Fruit fly (Drosophila melanogaster) whole organism, embryonic: Measurements from ENCODE around the gene Klp67A.

Source experiments
- Adf1 ChIP-seq: fragments of 200-800 bp; sonication (Bioruptor generic); IDR thresholded peaks from 2 replicates; pipeline ENCODE4 v1.3.6; 2022; ENCODE audit warnings: missing biosample characterization, missing genetic modification characterization
- B-H1 ChIP-seq: fragments of 200-800 bp; sonication (Bioruptor generic); IDR thresholded peaks from 3 replicates; pipeline ENCODE4 v1.3.6; 2022; ENCODE audit warnings: missing biosample characterization, missing genetic modification characterization
- CG10959 ChIP-seq: fragments of 200-800 bp; sonication (Bioruptor generic); IDR thresholded peaks from 2 replicates; pipeline ENCODE4 v1.3.6; 2022; ENCODE audit warnings: missing biosample characterization, missing genetic modification characterization
- CG10979 ChIP-seq: fragments of 200-800 bp; sonication (Bioruptor generic); optimal IDR thresholded peaks from 2 replicates; lab custom pipeline; 2018; ENCODE audit warnings: missing biosample characterization, mild to moderate bottlenecking, missing genetic modification characterization, moderate library complexity
- CG11398 ChIP-seq: fragments of 200-800 bp; sonication (Bioruptor generic); optimal IDR thresholded peaks from 2 replicates; lab custom pipeline; 2016; ENCODE audit warnings: missing biosample characterization, missing genetic modification characterization
- CG11696 ChIP-seq: fragments of 200-800 bp; sonication (Bioruptor generic); IDR thresholded peaks from 2 replicates; pipeline ENCODE4 v1.3.6; 2022; ENCODE audit warnings: missing biosample characterization, missing genetic modification characterization
- CG12155 ChIP-seq: fragments of 200-800 bp; sonication (Bioruptor generic); optimal IDR thresholded peaks from 3 replicates; lab custom pipeline; 2016; ENCODE audit warnings: missing biosample characterization, missing genetic modification characterization
- CG13624 ChIP-seq: fragments of 200-800 bp; sonication (Bioruptor generic); optimal IDR thresholded peaks from 2 replicates; lab custom pipeline; 2016; ENCODE audit warnings: missing biosample characterization, missing genetic modification characterization
- CG14014 ChIP-seq: fragments of 200-800 bp; sonication (Bioruptor generic); IDR thresholded peaks from 2 replicates; pipeline ENCODE4 v1.3.6; 2022; ENCODE audit warnings: missing biosample characterization, missing genetic modification characterization
- CG15011 ChIP-seq: fragments of 200-800 bp; sonication (Bioruptor generic); optimal IDR thresholded peaks from 3 replicates; lab custom pipeline; 2018; ENCODE audit warnings: missing biosample characterization, mild to moderate bottlenecking, missing genetic modification characterization
- CG15479 ChIP-seq: fragments of 200-800 bp; sonication (Bioruptor generic); optimal IDR thresholded peaks from 3 replicates; lab custom pipeline; 2019; ENCODE audit warnings: missing biosample characterization, mild to moderate bottlenecking, missing genetic modification characterization, moderate library complexity
- CG1602 ChIP-seq: fragments of 200-800 bp; sonication (Bioruptor generic); optimal IDR thresholded peaks from 3 replicates; lab custom pipeline; 2016; ENCODE audit warnings: missing biosample characterization, missing genetic modification characterization
- CG1603 ChIP-seq: fragments of 200-800 bp; sonication (Bioruptor generic); optimal IDR thresholded peaks from 2 replicates; lab custom pipeline; 2019; ENCODE audit warnings: missing biosample characterization, mild to moderate bottlenecking, missing genetic modification characterization, moderate library complexity
- CG17829 ChIP-seq: fragments of 200-800 bp; optimal IDR thresholded peaks from 2 replicates; lab custom pipeline; 2019; ENCODE audit warnings: missing biosample characterization, mild to moderate bottlenecking, missing genetic modification characterization, moderate library complexity
- CG17912 ChIP-seq: fragments of 200-800 bp; sonication (Bioruptor generic); optimal IDR thresholded peaks from 2 replicates; lab custom pipeline; 2018; ENCODE audit warnings: missing biosample characterization, mild to moderate bottlenecking, missing genetic modification characterization
- CG31441 ChIP-seq: fragments of 200-800 bp; sonication (Bioruptor generic); IDR thresholded peaks from 2 replicates; pipeline ENCODE4 v1.3.6; 2022; ENCODE audit warnings: missing biosample characterization, missing genetic modification characterization
- CG3163 ChIP-seq: fragments of 200-800 bp; sonication (Bioruptor generic); optimal IDR thresholded peaks from 3 replicates; lab custom pipeline; 2016; ENCODE audit warnings: missing biosample characterization, missing genetic modification characterization
- CG3281 ChIP-seq: fragments of 200-800 bp; sonication (Bioruptor generic); optimal IDR thresholded peaks from 3 replicates; lab custom pipeline; 2017; ENCODE audit warnings: missing biosample characterization, mild to moderate bottlenecking, missing genetic modification characterization
- CG3847 ChIP-seq: fragments of 200-800 bp; sonication (Bioruptor generic); IDR thresholded peaks from 2 replicates; pipeline ENCODE4 v1.3.6; 2022; ENCODE audit warnings: missing biosample characterization, missing genetic modification characterization
- CG8281 ChIP-seq: fragments of 200-800 bp; sonication (Bioruptor generic); optimal IDR thresholded peaks from 2 replicates; lab custom pipeline; 2018; ENCODE audit warnings: missing biosample characterization, mild to moderate bottlenecking, missing genetic modification characterization, moderate library complexity
- CG8944 ChIP-seq: fragments of 200-800 bp; sonication (Bioruptor generic); optimal IDR thresholded peaks from 3 replicates; lab custom pipeline; 2016; ENCODE audit warnings: missing biosample characterization, missing genetic modification characterization
- Doc3 ChIP-seq: fragments of 200-800 bp; sonication (Bioruptor generic); IDR thresholded peaks from 3 replicates; pipeline ENCODE4 v1.3.6; 2022; ENCODE audit warnings: missing biosample characterization, missing genetic modification characterization; ENCODE audit not compliant: partially characterized antibody
- Dref ChIP-seq: fragments of 200-800 bp; sonication (Bioruptor generic); IDR thresholded peaks from 2 replicates; pipeline ENCODE4 v1.3.6; 2022; ENCODE audit warnings: missing biosample characterization, missing genetic modification characterization
- Eip74EF ChIP-seq, 2 experiments: fragments of 200-800 bp in 1 of 2; fragments of >200 bp in 1 of 2; sonication (Bioruptor generic) in 1 of 2; optimal IDR thresholded peaks; 2 replicates each; lab custom pipeline; 2017 to 2019; ENCODE audit warnings: missing biosample characterization in 2 of 2, missing genetic modification characterization in 2 of 2, mild to moderate bottlenecking in 1 of 2, moderate library complexity in 1 of 2
- Ets97D ChIP-seq: fragments of 200-800 bp; sonication (Bioruptor generic); optimal IDR thresholded peaks from 3 replicates; lab custom pipeline; 2016; ENCODE audit warnings: missing biosample characterization, missing genetic modification characterization
- Fer3 ChIP-seq: fragments of 200-800 bp; sonication (Bioruptor generic); optimal IDR thresholded peaks from 2 replicates; lab custom pipeline; 2018; ENCODE audit warnings: missing biosample characterization, mild to moderate bottlenecking, missing genetic modification characterization, moderate library complexity
- GATAe ChIP-seq: fragments of 200-800 bp; sonication (Bioruptor generic); conservative IDR thresholded peaks from 2 replicates; pipeline ENCODE4 v1.3.6; 2022; ENCODE audit warnings: missing biosample characterization, missing genetic modification characterization
- Gsc ChIP-seq: fragments of 200-800 bp; sonication (Bioruptor generic); IDR thresholded peaks from 2 replicates; pipeline ENCODE4 v1.3.6; 2022; ENCODE audit warnings: missing biosample characterization, missing genetic modification characterization
- HHEX ChIP-seq: fragments of 200-800 bp; sonication (Bioruptor generic); optimal IDR thresholded peaks from 3 replicates; lab custom pipeline; 2017; ENCODE audit warnings: missing biosample characterization, mild to moderate bottlenecking, missing genetic modification characterization, missing genetic modification reagents
- Hmr ChIP-seq: fragments of 200-800 bp; sonication (Bioruptor generic); optimal IDR thresholded peaks from 3 replicates; lab custom pipeline; 2017; ENCODE audit warnings: mild to moderate bottlenecking, missing biosample characterization, missing genetic modification reagents, missing genetic modification characterization
- Hr39 ChIP-seq: fragments of >200 bp; optimal IDR thresholded peaks from 2 replicates; lab custom pipeline; 2017
- Med ChIP-seq: fragments of 200-800 bp; sonication (Bioruptor generic); peaks from one replicate; lab custom pipeline; 2016; ENCODE audit warnings: missing biosample characterization, missing genetic modification characterization, mild to moderate bottlenecking, inconsistent platforms, moderate library complexity
- Rfx ChIP-seq: fragments of 200-800 bp; sonication (Bioruptor generic); IDR thresholded peaks from 2 replicates; pipeline ENCODE4 v1.3.6; 2022; ENCODE audit warnings: missing biosample characterization, missing genetic modification characterization
- Rx ChIP-seq: fragments of 200-800 bp; sonication (Bioruptor generic); IDR thresholded peaks from 2 replicates; pipeline ENCODE4 v1.3.6; 2022; ENCODE audit warnings: missing biosample characterization, missing genetic modification characterization
- btn ChIP-seq: fragments of 200-800 bp; sonication (Bioruptor generic); optimal IDR thresholded peaks from 2 replicates; lab custom pipeline; 2016; ENCODE audit warnings: missing biosample characterization, missing genetic modification characterization
- cato ChIP-seq: fragments of 200-800 bp; sonication (Bioruptor generic); optimal IDR thresholded peaks from 2 replicates; lab custom pipeline; 2016; ENCODE audit warnings: missing biosample characterization, missing genetic modification characterization, borderline replicate concordance
- chn ChIP-seq: fragments of 200-800 bp; sonication (Bioruptor generic); optimal IDR thresholded peaks from 2 replicates; lab custom pipeline; 2016; ENCODE audit warnings: missing biosample characterization, missing genetic modification characterization
- gsb-n ChIP-seq: fragments of 200-800 bp; sonication (Bioruptor generic); optimal IDR thresholded peaks from 3 replicates; lab custom pipeline; 2018; ENCODE audit warnings: missing biosample characterization, mild to moderate bottlenecking, missing genetic modification characterization
- jumu ChIP-seq: fragments of 200-800 bp; sonication (Bioruptor generic); optimal IDR thresholded peaks from 3 replicates; lab custom pipeline; 2016; ENCODE audit warnings: missing biosample characterization, missing genetic modification characterization
- mld ChIP-seq: fragments of 200-800 bp; sonication (Bioruptor generic); IDR thresholded peaks from 3 replicates; pipeline ENCODE4 v1.3.6; 2022; ENCODE audit warnings: missing biosample characterization, missing genetic modification characterization; ENCODE audit not compliant: partially characterized antibody
- odd ChIP-seq: fragments of 200-800 bp; sonication (Bioruptor generic); optimal IDR thresholded peaks from 2 replicates; lab custom pipeline; 2017; ENCODE audit warnings: missing biosample characterization, mild to moderate bottlenecking, missing genetic modification characterization
- psq ChIP-seq: fragments of 200-800 bp; sonication (Bioruptor generic); optimal IDR thresholded peaks from 2 replicates; lab custom pipeline; 2017; ENCODE audit warnings: missing biosample characterization, missing genetic modification characterization
- sens ChIP-seq: fragments of 200-800 bp; sonication (Bioruptor generic); peaks from one replicate; lab custom pipeline; 2016; ENCODE audit warnings: missing biosample characterization, missing genetic modification characterization
- seq ChIP-seq: fragments of 200-800 bp; sonication (Bioruptor generic); IDR thresholded peaks from 2 replicates; pipeline ENCODE4 v1.3.6; 2022; ENCODE audit warnings: missing biosample characterization, missing genetic modification characterization
- slou ChIP-seq: fragments of 200-800 bp; sonication (Bioruptor generic); optimal IDR thresholded peaks from 3 replicates; lab custom pipeline; 2016; ENCODE audit warnings: missing biosample characterization, missing genetic modification characterization
- tap ChIP-seq: fragments of 200-800 bp; optimal IDR thresholded peaks from 3 replicates; lab custom pipeline; 2019; ENCODE audit warnings: missing biosample characterization, mild to moderate bottlenecking, missing genetic modification characterization, moderate library complexity
- tio ChIP-seq: fragments of 200-800 bp; sonication (Bioruptor generic); optimal IDR thresholded peaks from 2 replicates; lab custom pipeline; 2017; ENCODE audit warnings: missing biosample characterization, missing genetic modification characterization, inconsistent platforms
- twi ChIP-seq: fragments of 200-800 bp; optimal IDR thresholded peaks from 2 replicates; lab custom pipeline; 2019; ENCODE audit warnings: missing biosample characterization, mild to moderate bottlenecking, missing genetic modification characterization, moderate library complexity
- wdn ChIP-seq: fragments of 200-800 bp; sonication (Bioruptor generic); IDR thresholded peaks from 2 replicates; pipeline ENCODE4 v1.3.6; 2022; ENCODE audit warnings: missing biosample characterization, missing genetic modification characterization
- z ChIP-seq: fragments of 200-800 bp; sonication (Bioruptor generic); IDR thresholded peaks from 3 replicates; pipeline ENCODE4 v1.3.6; 2022; ENCODE audit warnings: missing biosample characterization, missing genetic modification characterization
- zfh1 ChIP-seq: fragments of 200-800 bp; sonication (Bioruptor generic); IDR thresholded peaks from 3 replicates; pipeline ENCODE4 v1.3.6; 2022; ENCODE audit warnings: missing biosample characterization, missing genetic modification characterization

The Klp67A gene

dm6 chr3L:9402157-9402890 lies 35.5 kb upstream of the Klp67A start, which contains the start of gene eIF4E1 (continued):
- no peak for TF ChIP-seq CG1602 (GFP tag; lab: Kevin White, UChicago)
- TF ChIP-seq chn (GFP tag; lab: Kevin White, UChicago): no peak
- TF ChIP-seq Eip74EF (GFP tag; optimal IDR thresholded peaks at IDR 0.05; lab: Kevin White, UChicago): no peak
- no peak for TF ChIP-seq tio (GFP tag; lab: Kevin White, UChicago)
- no peak for TF ChIP-seq gsb-n (tag; lab: Kevin White, UChicago)
- no peak for TF ChIP-seq CG15011 (GFP tag; lab: Kevin White, UChicago)
- no peak for TF ChIP-seq Rx
- TF ChIP-seq Ets97D: peak; percentile 96
- TF ChIP-seq Rfx: peak; percentile 65
- TF ChIP-seq CG13624 (GFP tag; lab: Kevin White, UChicago): peak; percentile 40
- TF ChIP-seq twi (tag; lab: Kevin White, UChicago): no peak
- TF ChIP-seq cato (GFP tag; lab: Kevin White, UChicago): no peak
- TF ChIP-seq Med (GFP tag; lab: Kevin White, UChicago): peak; percentile 74
- TF ChIP-seq CG8281: no peak
- TF ChIP-seq zfh1 (GFP tag; lab: Robert Waterston, UW): no peak
- TF ChIP-seq seq (GFP tag; lab: Robert Waterston, UW): no peak
- no peak for TF ChIP-seq CG10979 (tag; lab: Kevin White, UChicago)
- TF ChIP-seq btn (GFP tag; lab: Kevin White, UChicago): no peak
- TF ChIP-seq wdn (GFP tag; lab: Robert Waterston, UW): no peak
- 0 out of 2 replicates have a peak, but pooled peaks have one; percentile 28 for TF ChIP-seq Adf1 (GFP tag; lab: Robert Waterston, UW)
- TF ChIP-seq CG11696 (GFP tag; lab: Robert Waterston, UW): no peak
- peak; percentile 75 for TF ChIP-seq CG3847 (GFP tag; lab: Robert Waterston, UW)
- TF ChIP-seq CG3163 (GFP tag; lab: Kevin White, UChicago): no peak
- TF ChIP-seq Doc3: no peak; the same call in 2 of the 3 replicates
- TF ChIP-seq CG31441 (GFP tag; lab: Robert Waterston, UW): no peak
- TF ChIP-seq Hmr (GFP tag; lab: Kevin White, UChicago): peak; percentile 47
- TF ChIP-seq GATAe (GFP tag; lab: Robert Waterston, UW): no peak
- TF ChIP-seq CG12155: peak; percentile 11
- TF ChIP-seq CG14014 (GFP tag; lab: Robert Waterston, UW): no peak
- TF ChIP-seq Hr39 (lab: Kevin White, UChicago): no peak
- TF ChIP-seq CG11398 (GFP tag; lab: Kevin White, UChicago): no peak
- TF ChIP-seq odd (GFP tag; lab: Kevin White, UChicago): no peak
- TF ChIP-seq Fer3: no peak
- TF ChIP-seq CG1603 (tag; lab: Kevin White, UChicago): peak; percentile 80
- no peak for TF ChIP-seq HHEX
- peak; percentile 3 for TF ChIP-seq jumu (GFP tag; lab: Kevin White, UChicago)
- TF ChIP-seq psq (GFP tag; lab: Kevin White, UChicago): no peak
- TF ChIP-seq sens (GFP tag; lab: Kevin White, UChicago): peak; percentile 78
- TF ChIP-seq CG17912: peak; percentile 29
- no peak for TF ChIP-seq CG8944
- TF ChIP-seq CG17829: peak; percentile 73
- peak; percentile 87 for TF ChIP-seq CG3281 (GFP tag; lab: Kevin White, UChicago)
- TF ChIP-seq tap (tag; lab: Kevin White, UChicago): no peak
- TF ChIP-seq slou: peak; percentile 9
- TF ChIP-seq Gsc (GFP tag; lab: Robert Waterston, UW): no peak
- peak; percentile 73 for TF ChIP-seq CG15479 (GFP tag; lab: Kevin White, UChicago)
- peak; percentile 92 for TF ChIP-seq Dref
- no peak for TF ChIP-seq z (GFP tag; lab: Robert Waterston, UW)
- TF ChIP-seq mld: peak; percentile 68
- TF ChIP-seq B-H1 (GFP tag; lab: Robert Waterston, UW): no peak
- TF ChIP-seq CG10959 (GFP tag; lab: Robert Waterston, UW): no peak
